Worm (Caenorhabditis elegans) whole organism, young adult: Measurements from ENCODE around the gene aptf-4.

Experiments
- B0035.1 ChIP-seq: sonication (generic microtip); optimal IDR thresholded peaks from 2 replicates; lab custom pipeline; 2016; ENCODE audit warnings: missing genetic modification characterization, mild to moderate bottlenecking, missing compliant biosample characterization, missing genotype, missing genetic modification reagents
- B0261.1 ChIP-seq: sonication (generic microtip); optimal IDR thresholded peaks from 2 replicates; lab custom pipeline; 2016; ENCODE audit warnings: mild to moderate bottlenecking, missing genetic modification characterization, moderate library complexity, missing compliant biosample characterization
- B0336.3 ChIP-seq: fragments of 200-800 bp; sonication (Bioruptor generic); IDR thresholded peaks from 2 replicates; pipeline ENCODE4 v1.3.6; 2022; ENCODE audit warnings: missing genetic modification characterization, missing compliant biosample characterization
- D2030.7 ChIP-seq: fragments of 200-800 bp; sonication (Bioruptor generic); IDR thresholded peaks from 2 replicates; pipeline ENCODE4 v1.3.6; 2022; ENCODE audit warnings: missing genetic modification reagents, missing genetic modification characterization, missing compliant biosample characterization
- F10E7.11 ChIP-seq: sonication (generic microtip); optimal IDR thresholded peaks from 2 replicates; lab custom pipeline; 2017; ENCODE audit warnings: mild to moderate bottlenecking, missing genetic modification characterization, moderate library complexity, missing compliant biosample characterization
- F33H1.4 ChIP-seq: fragments of 200-800 bp; sonication (Bioruptor generic); IDR thresholded peaks from 2 replicates; pipeline ENCODE4 v1.3.6; 2022; ENCODE audit warnings: missing genetic modification reagents, missing genetic modification characterization, missing compliant biosample characterization
- T26A5.8 ChIP-seq: sonication (generic microtip); optimal IDR thresholded peaks from 2 replicates; lab custom pipeline; 2016; ENCODE audit warnings: missing genetic modification characterization, missing compliant biosample characterization
- Y56A3A.18 ChIP-seq: fragments of 200-800 bp; sonication (Bioruptor generic); IDR thresholded peaks from 2 replicates; pipeline ENCODE4 v1.3.6; 2022; ENCODE audit warnings: missing genetic modification reagents, missing genetic modification characterization, missing compliant biosample characterization
- ama-1 ChIP-seq, 3 experiments: fragments of 150-350 bp in 1 of 3; sonication (generic microtip) in 2 of 3; optimal IDR thresholded peaks; 2 replicates each; lab custom pipeline; 2014 to 2018; ENCODE audit warnings: missing biosample characterization in 2 of 3, missing genetic modification characterization in 2 of 3, missing genetic modification reagents in 2 of 3
- aptf-3 ChIP-seq: fragments of 200-800 bp; sonication (Bioruptor generic); IDR thresholded peaks from 2 replicates; pipeline ENCODE4 v1.3.6; 2022; ENCODE audit warnings: missing genetic modification characterization, missing compliant biosample characterization
- atf-7 ChIP-seq: sonication (generic microtip); optimal IDR thresholded peaks from 2 replicates; lab custom pipeline; 2017; ENCODE audit warnings: mild to moderate bottlenecking, missing genetic modification characterization, missing compliant biosample characterization
- attf-5 ChIP-seq: fragments of 200-800 bp; sonication (Bioruptor generic); optimal IDR thresholded peaks from 2 replicates; lab custom pipeline; 2018; ENCODE audit warnings: mild to moderate bottlenecking, missing genetic modification characterization, missing compliant biosample characterization
- ceh-100 ChIP-seq: fragments of 200-800 bp; sonication (Bioruptor generic); IDR thresholded peaks from 2 replicates; pipeline ENCODE4 v1.3.6; 2022; ENCODE audit warnings: missing genetic modification reagents, missing genetic modification characterization, missing compliant biosample characterization
- ceh-58 ChIP-seq: fragments of 200-800 bp; sonication (Bioruptor generic); IDR thresholded peaks from 2 replicates; pipeline ENCODE4 v1.3.6; 2022; ENCODE audit warnings: missing genetic modification characterization, missing compliant biosample characterization
- ceh-91 ChIP-seq: fragments of 200-800 bp; sonication (Bioruptor generic); IDR thresholded peaks from 2 replicates; pipeline ENCODE4 v1.3.6; 2022; ENCODE audit warnings: missing genetic modification reagents, missing genetic modification characterization, missing compliant biosample characterization
- die-1 ChIP-seq: sonication (generic microtip); optimal IDR thresholded peaks from 2 replicates; lab custom pipeline; 2016; ENCODE audit warnings: missing genotype, mild to moderate bottlenecking, missing genetic modification characterization, missing compliant biosample characterization
- dpl-1 ChIP-seq: fragments of 150-350 bp; optimal IDR thresholded peaks from 2 replicates; lab custom pipeline; 2014; ENCODE audit warnings: missing biosample characterization, missing genetic modification reagents, missing genetic modification characterization
- efl-1 ChIP-seq: fragments of 150-350 bp; optimal IDR thresholded peaks from 2 replicates; lab custom pipeline; 2014; ENCODE audit warnings: missing biosample characterization, missing genetic modification reagents, missing genetic modification characterization
- ekl-4 ChIP-seq: fragments of 200-800 bp; sonication (Bioruptor generic); IDR thresholded peaks from 2 replicates; pipeline ENCODE4 v1.3.6; 2022; ENCODE audit warnings: missing genetic modification reagents, missing genetic modification characterization, missing compliant biosample characterization
- ets-4 ChIP-seq: fragments of 200-800 bp; sonication (Bioruptor generic); optimal IDR thresholded peaks from 2 replicates; lab custom pipeline; 2018; ENCODE audit warnings: mild to moderate bottlenecking, missing genetic modification characterization, missing compliant biosample characterization
- gei-17 ChIP-seq: fragments of 200-800 bp; sonication (Bioruptor generic); optimal IDR thresholded peaks from 2 replicates; lab custom pipeline; 2018; ENCODE audit warnings: mild to moderate bottlenecking, missing genetic modification characterization, missing compliant biosample characterization
- hlh-12 ChIP-seq: sonication (generic microtip); optimal IDR thresholded peaks from 2 replicates; lab custom pipeline; 2016; ENCODE audit warnings: missing genetic modification characterization, missing compliant biosample characterization
- hmg-1.2 ChIP-seq: fragments of 200-800 bp; sonication (Bioruptor generic); IDR thresholded peaks from 2 replicates; pipeline ENCODE4 v1.3.6; 2022; ENCODE audit warnings: missing genetic modification reagents, missing genetic modification characterization, missing compliant biosample characterization
- hmg-20 ChIP-seq: fragments of 200-800 bp; sonication (Bioruptor generic); IDR thresholded peaks from 2 replicates; pipeline ENCODE4 v1.3.6; 2022; ENCODE audit warnings: missing genetic modification reagents, missing genetic modification characterization, missing compliant biosample characterization
- lin-35 ChIP-seq, 3 experiments: fragments of 150-350 bp in 2 of 3; sonication (generic microtip) in 1 of 3; optimal IDR thresholded peaks; 2 replicates each; lab custom pipeline; 2014 to 2018; ENCODE audit warnings: missing biosample characterization in 3 of 3, missing genetic modification characterization in 3 of 3, missing genetic modification reagents in 3 of 3
- lin-40 ChIP-seq: sonication (generic microtip); optimal IDR thresholded peaks from 2 replicates; lab custom pipeline; 2016; ENCODE audit warnings: missing genetic modification characterization, mild to moderate bottlenecking, missing compliant biosample characterization, missing genotype, missing genetic modification reagents
- madf-6 ChIP-seq: fragments of 200-800 bp; sonication (Bioruptor generic); IDR thresholded peaks from 2 replicates; pipeline ENCODE4 v1.3.6; 2022; ENCODE audit warnings: missing genetic modification reagents, missing genetic modification characterization, missing compliant biosample characterization
- mcd-1 ChIP-seq: fragments of 200-800 bp; sonication (Bioruptor generic); IDR thresholded peaks from 2 replicates; pipeline ENCODE4 v1.3.6; 2022; ENCODE audit warnings: missing genetic modification reagents, missing genetic modification characterization, missing compliant biosample characterization
- mel-28 ChIP-seq: sonication (generic microtip); optimal IDR thresholded peaks from 2 replicates; lab custom pipeline; 2016; ENCODE audit warnings: borderline replicate concordance, mild to moderate bottlenecking, missing genetic modification characterization, missing compliant biosample characterization
- nfyb-1 ChIP-seq: fragments of 200-800 bp; sonication (Bioruptor generic); IDR thresholded peaks from 2 replicates; pipeline ENCODE4 v1.3.6; 2022; ENCODE audit warnings: missing genetic modification reagents, missing genetic modification characterization, missing compliant biosample characterization
- nhr-120 ChIP-seq: fragments of 200-800 bp; sonication (Bioruptor generic); IDR thresholded peaks from 2 replicates; pipeline ENCODE4 v1.3.6; 2022; ENCODE audit warnings: missing genetic modification characterization, missing compliant biosample characterization
- nhr-27 ChIP-seq: fragments of 200-800 bp; sonication (Bioruptor generic); optimal IDR thresholded peaks from 2 replicates; lab custom pipeline; 2018; ENCODE audit warnings: mild to moderate bottlenecking, missing genetic modification characterization, moderate library complexity, missing compliant biosample characterization
- nhr-90 ChIP-seq: sonication (generic microtip); optimal IDR thresholded peaks from 2 replicates; lab custom pipeline; 2016; ENCODE audit warnings: missing genotype, mild to moderate bottlenecking, missing genetic modification characterization, missing compliant biosample characterization
- pbrm-1 ChIP-seq: fragments of 200-800 bp; sonication (Bioruptor generic); IDR thresholded peaks from 2 replicates; pipeline ENCODE4 v1.3.6; 2022; ENCODE audit warnings: missing genetic modification reagents, missing genetic modification characterization, missing compliant biosample characterization
- pha-4 ChIP-seq: fragments of 150-350 bp; sonication (generic microtip); optimal IDR thresholded peaks from 2 replicates; lab custom pipeline; 2014; ENCODE audit warnings: missing biosample characterization, missing genetic modification reagents, missing genetic modification characterization
- rec-8 ChIP-seq, 2 experiments: sonication (generic microtip); optimal IDR thresholded peaks; 2 replicates each; lab custom pipeline; 2016; ENCODE audit warnings: mild to moderate bottlenecking in 2 of 2, missing genetic modification characterization in 2 of 2, missing genetic modification reagents in 2 of 2, missing genotype in 2 of 2, missing biosample characterization in 1 of 2, missing compliant biosample characterization in 1 of 2, moderate library complexity in 1 of 2
- snpc-1.1 ChIP-seq: sonication (generic microtip); optimal IDR thresholded peaks from 2 replicates; lab custom pipeline; 2017; ENCODE audit warnings: missing genetic modification characterization, mild to moderate bottlenecking, missing compliant biosample characterization, antibody characterized with exemption, moderate library complexity, missing genotype, missing genetic modification reagents; ENCODE audit not compliant: insufficient read depth
- snpc-3.4 ChIP-seq: sonication (generic microtip); optimal IDR thresholded peaks from 2 replicates; lab custom pipeline; 2017; ENCODE audit warnings: missing genetic modification characterization, mild to moderate bottlenecking, missing compliant biosample characterization, antibody characterized with exemption, moderate library complexity, missing genotype, missing genetic modification reagents
- tbp1 ChIP-seq: fragments of 200-800 bp; sonication (Bioruptor generic); optimal IDR thresholded peaks from 2 replicates; lab custom pipeline; 2018; ENCODE audit warnings: mild to moderate bottlenecking, missing genetic modification characterization, missing compliant biosample characterization
- tlf-1 ChIP-seq: fragments of 200-800 bp; sonication (Bioruptor generic); optimal IDR thresholded peaks from 2 replicates; lab custom pipeline; 2018; ENCODE audit warnings: mild to moderate bottlenecking, missing genetic modification characterization, missing compliant biosample characterization
- unc-130 ChIP-seq: sonication (generic microtip); optimal IDR thresholded peaks from 2 replicates; lab custom pipeline; 2016; ENCODE audit warnings: missing genetic modification reagents, missing genetic modification characterization, missing compliant biosample characterization
- zfh-2 ChIP-seq: fragments of 200-800 bp; sonication (Bioruptor generic); conservative IDR thresholded peaks from 2 replicates; pipeline ENCODE4 v1.3.6; 2022; ENCODE audit warnings: missing genetic modification reagents, missing genetic modification characterization, missing compliant biosample characterization
- ztf-18 ChIP-seq: sonication (generic microtip); optimal IDR thresholded peaks from 2 replicates; lab custom pipeline; 2016; ENCODE audit warnings: missing genotype, mild to moderate bottlenecking, missing genetic modification characterization, missing compliant biosample characterization
- ztf-22 ChIP-seq: fragments of 200-800 bp; sonication (Bioruptor generic); optimal IDR thresholded peaks from 2 replicates; lab custom pipeline; 2018; ENCODE audit warnings: mild to moderate bottlenecking, missing genetic modification characterization, moderate library complexity, missing compliant biosample characterization
- ztf-3 ChIP-seq: fragments of 200-800 bp; sonication (Bioruptor generic); optimal IDR thresholded peaks from 2 replicates; lab custom pipeline; 2018; ENCODE audit warnings: mild to moderate bottlenecking, missing genetic modification characterization, missing compliant biosample characterization
- ztf-6 ChIP-seq: fragments of 200-800 bp; sonication (Bioruptor generic); IDR thresholded peaks from 2 replicates; pipeline ENCODE4 v1.3.6; 2022; ENCODE audit warnings: missing genetic modification reagents, missing genetic modification characterization, missing compliant biosample characterization

aptf-4 gene

DNA sequence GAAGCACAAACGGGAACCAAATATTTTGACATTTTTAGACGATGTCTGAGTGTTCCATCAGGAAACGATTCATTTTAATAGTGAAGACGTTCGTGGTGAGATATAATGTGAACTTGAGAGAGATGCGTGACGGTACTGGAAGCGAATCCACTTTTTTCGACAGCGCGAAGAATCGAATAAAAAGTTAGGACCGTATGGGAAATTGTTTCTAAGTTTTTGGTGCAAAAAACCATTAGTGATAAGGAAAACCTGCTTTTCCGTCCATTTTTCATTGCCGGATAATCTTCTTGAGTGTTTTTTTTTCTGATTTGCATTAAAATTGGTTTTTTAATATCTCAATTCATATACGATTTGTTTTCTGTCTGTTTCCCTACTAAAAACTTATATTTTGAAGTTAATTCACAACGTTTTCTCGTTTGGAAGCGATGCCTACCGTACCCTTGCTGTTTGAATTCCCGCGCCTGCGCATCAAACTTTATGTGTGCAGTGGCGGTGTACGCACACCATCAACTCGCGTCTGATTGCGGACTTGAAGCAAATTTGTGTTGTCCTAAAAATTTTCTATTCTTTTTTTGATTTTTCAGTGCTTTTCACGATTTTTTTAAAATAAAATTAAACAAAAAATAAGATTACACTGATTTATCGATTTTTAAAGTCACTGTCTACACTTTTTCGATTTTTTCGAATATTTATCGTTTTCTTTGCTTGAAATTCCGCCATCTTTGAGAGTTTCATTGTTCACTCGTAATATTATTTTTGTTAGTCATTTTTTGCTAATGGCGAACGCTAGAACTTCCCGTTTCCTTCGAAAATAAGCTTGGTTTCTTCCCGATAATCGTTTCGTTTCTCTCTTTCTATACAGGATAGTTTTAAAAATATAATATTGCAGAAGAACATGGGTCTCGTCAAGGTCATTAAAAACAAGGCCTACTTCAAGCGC, 21.5 kb upstream of the aptf-4 start, which contains the start of the genes col-38 and rpl-5 (continued):
- TF ChIP-seq unc-130 (peak; percentile 16), hmg-20 (GFP tag; lab: Robert Waterston, UW) (no peak), nhr-120 (GFP tag; lab: Robert Waterston, UW) (no peak), B0261.1 (no peak), ztf-22 (GFP tag; lab: Kevin White, UChicago) (no peak), D2030.7 (peak; percentile 71), hlh-12 (tag; lab: Kevin White, UChicago) (no peak), nhr-27 (tag; lab: Kevin White, UChicago) (no peak), atf-7 (tag; lab: Kevin White, UChicago) (no peak), F33H1.4 (GFP tag; lab: Robert Waterston, UW) (peak; percentile 79), ceh-91 (peak; percentile 72), attf-5 (GFP tag; lab: Kevin White, UChicago) (peak; percentile 94), ets-4 (GFP tag; lab: Kevin White, UChicago) (no peak), lin-40 (tag; lab: Kevin White, UChicago) (peak; percentile 56), madf-6 (peak; percentile 80), pha-4 (tag; lab: Kevin White, UChicago) (peak; percentile 57), ama-1 (optimal IDR thresholded peaks at IDR 0.05; lab: Kevin White, UChicago) (no peak), ama-1 (GFP tag; optimal IDR thresholded peaks at IDR 0.05; lab: Kevin White, UChicago) (peak in 1 of 2 experiments; percentile 26), Y56A3A.18 (GFP tag; lab: Robert Waterston, UW) (no peak), zfh-2 (no peak), tbp1 (peak; percentile 63), ztf-3 (GFP tag; lab: Kevin White, UChicago) (no peak), mcd-1 (GFP tag; lab: Robert Waterston, UW) (peak; percentile 90), ekl-4 (peak; percentile 81), ceh-58 (GFP tag; lab: Robert Waterston, UW) (no peak), nfyb-1 (GFP tag; lab: Robert Waterston, UW) (0 out of 2 replicates have a peak, but pooled peaks have one; percentile 59), B0035.1 (tag; lab: Kevin White, UChicago) (no peak), die-1 (no peak), efl-1 (GFP tag; lab: Kevin White, UChicago) (peak; percentile 88), pbrm-1 (GFP tag; lab: Robert Waterston, UW) (peak; percentile 83), hmg-1.2 (GFP tag; lab: Robert Waterston, UW) (peak; percentile 62), B0336.3 (peak; percentile 65), ztf-6 (GFP tag; lab: Robert Waterston, UW) (no peak), snpc-3.4 (peak; percentile 79), rec-8 (tag; optimal IDR thresholded peaks at IDR 0.05; lab: Kevin White, UChicago) (no peak), tlf-1 (GFP tag; lab: Kevin White, UChicago) (peak; percentile 64), nhr-90 (tag; lab: Kevin White, UChicago) (peak; percentile 31), lin-35 (GFP tag; optimal IDR thresholded peaks at IDR 0.05; lab: Kevin White, UChicago) (peak; percentile 67 to 91 (median 74)), dpl-1 (GFP tag; lab: Kevin White, UChicago) (peak; percentile 87), T26A5.8 (tag; lab: Kevin White, UChicago) (no peak), aptf-3 (GFP tag; lab: Robert Waterston, UW) (no peak), mel-28 (tag; lab: Kevin White, UChicago) (no peak), gei-17 (GFP tag; lab: Kevin White, UChicago) (no peak), F10E7.11 (no peak), snpc-1.1 (peak; percentile 69), ztf-18 (tag; lab: Kevin White, UChicago) (peak; percentile 43), ceh-100 (peak; percentile 48; the same call in 1 of the 2 replicates)
